Worm (Caenorhabditis elegans): Measurements from ENCODE around the gene F54C8.7.

- TF ChIP-seq flt-1 (GFP tag; IDR thresholded peaks at IDR 0.05) (no peak), ztf-23 (GFP tag; IDR thresholded peaks at IDR 0.05) (no peak), cog-1 (tag; optimal IDR thresholded peaks at IDR 0.05) (no peak), klf-2 (GFP tag; conservative IDR thresholded peaks at IDR 0.05) (no peak)
These were observed 13.2 kb upstream of the F54C8.7 start, which contains the start of gene baf-1 for ce11 chrIII:9467095-9467494.

Measured in whole organism, midembryonic.